Worm (Caenorhabditis elegans) whole organism, L3 larva: ENCODE data around the gene sshk-1.

Experiments
- nhr-237 ChIP-seq: fragments of 150-350 bp; optimal IDR thresholded peaks from 2 replicates; lab custom pipeline; 2014; ENCODE audit warnings: missing biosample characterization, missing genetic modification characterization
- pqm-1 ChIP-seq: fragments of 150-350 bp; optimal IDR thresholded peaks from 2 replicates; lab custom pipeline; 2017; ENCODE audit warnings: missing biosample characterization, missing genetic modification characterization, inconsistent platforms

ce11 chrV:20785050-20785847, 30.7 kb upstream of the sshk-1 start:
- TF ChIP-seq pqm-1 (tag; lab: Kevin White, UChicago) (no peak), nhr-237 (tag; lab: Kevin White, UChicago) (no peak)
